Worm (Caenorhabditis elegans) whole organism, L1 larva: Measurements from ENCODE around the gene Y53C12A.3.

ENCODE experiments used
- C16A3.4 ChIP-seq: fragments of 150-350 bp; optimal IDR thresholded peaks from 2 replicates; lab custom pipeline; 2014; ENCODE audit warnings: missing biosample characterization, missing genetic modification characterization
- C34B4.2 ChIP-seq: sonication (generic microtip); optimal IDR thresholded peaks from 2 replicates; lab custom pipeline; 2017; ENCODE audit warnings: mild to moderate bottlenecking, missing genetic modification characterization, missing compliant biosample characterization
- F16B12.6 ChIP-seq: fragments of 150-350 bp; optimal IDR thresholded peaks from 2 replicates; lab custom pipeline; 2014; ENCODE audit warnings: missing biosample characterization, missing genetic modification characterization
- aha-1 ChIP-seq: fragments of 150-350 bp; optimal IDR thresholded peaks from 2 replicates; lab custom pipeline; 2014; ENCODE audit warnings: missing biosample characterization, missing genetic modification characterization
- blmp-1 ChIP-seq: fragments of 150-350 bp; optimal IDR thresholded peaks from 2 replicates; lab custom pipeline; 2014; ENCODE audit warnings: missing biosample characterization, missing genetic modification characterization
- ceh-63 ChIP-seq: fragments of 200-800 bp; sonication (Bioruptor generic); optimal IDR thresholded peaks from 2 replicates; lab custom pipeline; 2018; ENCODE audit warnings: mild to moderate bottlenecking, missing genetic modification characterization, missing compliant biosample characterization
- ceh-8 ChIP-seq: fragments of 200-800 bp; sonication (Bioruptor generic); optimal IDR thresholded peaks from 2 replicates; lab custom pipeline; 2018; ENCODE audit warnings: mild to moderate bottlenecking, missing genetic modification characterization, moderate library complexity, missing compliant biosample characterization
- ceh-82 ChIP-seq, 3 experiments: fragments of 150-350 bp in 1 of 3; sonication (generic microtip) in 2 of 3; optimal IDR thresholded peaks; 2 replicates each; lab custom pipeline; 2014 to 2017; ENCODE audit warnings: missing biosample characterization in 3 of 3, missing genetic modification characterization in 3 of 3
- ceh-90 ChIP-seq: sonication (generic microtip); optimal IDR thresholded peaks from 2 replicates; lab custom pipeline; 2016; ENCODE audit warnings: missing genetic modification characterization, missing compliant biosample characterization
- ces-1 ChIP-seq: fragments of 150-350 bp; optimal IDR thresholded peaks from 2 replicates; lab custom pipeline; 2014; ENCODE audit warnings: missing biosample characterization, missing genetic modification reagents, missing genetic modification characterization
- dsc-1 ChIP-seq: sonication (generic microtip); optimal IDR thresholded peaks from 2 replicates; lab custom pipeline; 2016; ENCODE audit warnings: mild to moderate bottlenecking, missing genetic modification characterization, missing compliant biosample characterization
- efl-3 ChIP-seq: fragments of 200-800 bp; sonication (Bioruptor generic); optimal IDR thresholded peaks from 2 replicates; lab custom pipeline; 2018; ENCODE audit warnings: mild to moderate bottlenecking, missing genetic modification characterization, missing compliant biosample characterization
- egl-13 ChIP-seq: sonication (generic microtip); optimal IDR thresholded peaks from 2 replicates; lab custom pipeline; 2016; ENCODE audit warnings: missing genotype, missing genetic modification reagents, missing genetic modification characterization, missing compliant biosample characterization
- egl-27 ChIP-seq, 2 experiments: fragments of 150-350 bp in 1 of 2; sonication (generic microtip); optimal IDR thresholded peaks; 3 replicates each; lab custom pipeline; 2017 to 2018; ENCODE audit warnings: missing biosample characterization in 2 of 2, missing genetic modification characterization in 2 of 2, missing genetic modification reagents in 2 of 2
- ets-5 ChIP-seq: fragments of 200-800 bp; sonication (Bioruptor generic); IDR thresholded peaks from 2 replicates; pipeline ENCODE4 v1.3.6; 2022; ENCODE audit warnings: missing genetic modification characterization, missing compliant biosample characterization
- fkh-10 ChIP-seq: sonication (generic microtip); optimal IDR thresholded peaks from 2 replicates; lab custom pipeline; 2017; ENCODE audit warnings: missing biosample characterization, missing genetic modification reagents, missing genetic modification characterization
- fkh-4 ChIP-seq: sonication (generic microtip); optimal IDR thresholded peaks from 2 replicates; lab custom pipeline; 2016; ENCODE audit warnings: missing compliant biosample characterization, missing genetic modification characterization, borderline replicate concordance
- fkh-8 ChIP-seq: sonication (generic microtip); optimal IDR thresholded peaks from 2 replicates; lab custom pipeline; 2016; ENCODE audit warnings: mild to moderate bottlenecking, missing genetic modification characterization, missing compliant biosample characterization
- fos-1 ChIP-seq: fragments of 150-350 bp; optimal IDR thresholded peaks from 2 replicates; lab custom pipeline; 2014; ENCODE audit warnings: missing biosample characterization, missing genetic modification characterization
- hlh-17 ChIP-seq: fragments of 200-800 bp; sonication (Bioruptor generic); optimal IDR thresholded peaks from 2 replicates; lab custom pipeline; 2018; ENCODE audit warnings: missing genetic modification characterization, mild to moderate bottlenecking, missing compliant biosample characterization, moderate library complexity, borderline replicate concordance
- hlh-4 ChIP-seq: sonication (generic microtip); optimal IDR thresholded peaks from 2 replicates; lab custom pipeline; 2016; ENCODE audit warnings: mild to moderate bottlenecking, missing genetic modification characterization, missing compliant biosample characterization
- hpl-2 ChIP-seq: fragments of 150-350 bp; optimal IDR thresholded peaks from 2 replicates; lab custom pipeline; 2014; ENCODE audit warnings: missing biosample characterization, missing genetic modification reagents, missing genetic modification characterization
- irx-1 ChIP-seq: sonication (generic microtip); optimal IDR thresholded peaks from 2 replicates; lab custom pipeline; 2016; ENCODE audit warnings: missing genetic modification characterization, missing compliant biosample characterization
- jun-1 ChIP-seq: fragments of 150-350 bp; optimal IDR thresholded peaks from 2 replicates; lab custom pipeline; 2014; ENCODE audit warnings: missing biosample characterization, missing genetic modification reagents, missing genetic modification characterization
- lin-13 ChIP-seq: fragments of 150-350 bp; optimal IDR thresholded peaks from 2 replicates; lab custom pipeline; 2014; ENCODE audit warnings: missing biosample characterization, missing genetic modification reagents, missing genetic modification characterization
- lin-39 ChIP-seq: fragments of 150-350 bp; optimal IDR thresholded peaks from 2 replicates; lab custom pipeline; 2014; ENCODE audit warnings: missing biosample characterization, missing genetic modification reagents, missing genetic modification characterization
- lir-3 ChIP-seq: sonication (generic microtip); optimal IDR thresholded peaks from 2 replicates; lab custom pipeline; 2016; ENCODE audit warnings: mild to moderate bottlenecking, missing genetic modification characterization, moderate library complexity, missing compliant biosample characterization; ENCODE audit not compliant: poor library complexity
- lsy-2 ChIP-seq, 2 experiments: fragments of 150-350 bp; optimal IDR thresholded peaks; 2 replicates each; lab custom pipeline; 2014; ENCODE audit warnings: missing biosample characterization in 2 of 2, missing genetic modification characterization in 2 of 2
- mab-9 ChIP-seq: fragments of 200-800 bp; sonication (Bioruptor generic); IDR thresholded peaks from 2 replicates; pipeline ENCODE4 v1.3.6; 2022; ENCODE audit warnings: missing genetic modification reagents, missing genetic modification characterization, missing compliant biosample characterization
- mef-2 ChIP-seq: fragments of 150-350 bp; optimal IDR thresholded peaks from 2 replicates; lab custom pipeline; 2014; ENCODE audit warnings: missing biosample characterization, missing genetic modification characterization
- mep-1 ChIP-seq: fragments of 150-350 bp; optimal IDR thresholded peaks from 2 replicates; lab custom pipeline; 2014; ENCODE audit warnings: missing biosample characterization, missing genetic modification characterization
- nhr-11 ChIP-seq: fragments of 150-350 bp; optimal IDR thresholded peaks from 2 replicates; lab custom pipeline; 2014; ENCODE audit warnings: missing biosample characterization, missing genetic modification characterization
- nhr-12 ChIP-seq: sonication (generic microtip); optimal IDR thresholded peaks from 2 replicates; lab custom pipeline; 2017; ENCODE audit warnings: missing biosample characterization, missing genetic modification characterization
- nhr-19 ChIP-seq: fragments of 200-800 bp; sonication (Bioruptor generic); conservative IDR thresholded peaks from 2 replicates; pipeline ENCODE4 v1.3.6; 2022; ENCODE audit warnings: missing genetic modification characterization, missing compliant biosample characterization
- nhr-237 ChIP-seq: fragments of 150-350 bp; optimal IDR thresholded peaks from 2 replicates; lab custom pipeline; 2014; ENCODE audit warnings: missing biosample characterization, missing genetic modification characterization
- nhr-77 ChIP-seq: fragments of 150-350 bp; optimal IDR thresholded peaks from 2 replicates; lab custom pipeline; 2014; ENCODE audit warnings: missing biosample characterization, missing genetic modification characterization
- nhr-84 ChIP-seq: sonication (generic microtip); optimal IDR thresholded peaks from 2 replicates; lab custom pipeline; 2017; ENCODE audit warnings: missing biosample characterization, missing genetic modification characterization
- nhr-90 ChIP-seq: sonication (generic microtip); optimal IDR thresholded peaks from 2 replicates; lab custom pipeline; 2016; ENCODE audit warnings: mild to moderate bottlenecking, missing genetic modification characterization, missing compliant biosample characterization; ENCODE audit not compliant: poor library complexity
- pag-3 ChIP-seq: sonication (generic microtip); optimal IDR thresholded peaks from 2 replicates; lab custom pipeline; 2017; ENCODE audit warnings: missing genetic modification characterization, mild to moderate bottlenecking, missing compliant biosample characterization, antibody characterized with exemption, borderline replicate concordance; ENCODE audit not compliant: insufficient read depth
- pax-3 ChIP-seq: fragments of 200-800 bp; sonication (Bioruptor generic); optimal IDR thresholded peaks from 2 replicates; lab custom pipeline; 2018; ENCODE audit warnings: mild to moderate bottlenecking, missing genetic modification characterization, moderate library complexity, missing compliant biosample characterization
- pqm-1 ChIP-seq: sonication (generic microtip); optimal IDR thresholded peaks from 3 replicates; lab custom pipeline; 2017; ENCODE audit warnings: missing biosample characterization, missing genetic modification characterization
- rnt-1 ChIP-seq: sonication (generic microtip); optimal IDR thresholded peaks from 2 replicates; lab custom pipeline; 2016; ENCODE audit warnings: mild to moderate bottlenecking, missing genetic modification characterization, moderate library complexity, missing compliant biosample characterization
- skn-1 ChIP-seq: fragments of 150-350 bp; optimal IDR thresholded peaks from 2 replicates; lab custom pipeline; 2014; ENCODE audit warnings: missing biosample characterization, missing genetic modification characterization
- snu-23 ChIP-seq: sonication (generic microtip); optimal IDR thresholded peaks from 2 replicates; lab custom pipeline; 2016; ENCODE audit warnings: missing genetic modification characterization, missing compliant biosample characterization
- sox-4 ChIP-seq: sonication (generic microtip); optimal IDR thresholded peaks from 2 replicates; lab custom pipeline; 2016; ENCODE audit warnings: missing genetic modification characterization, missing compliant biosample characterization
- swsn-7 ChIP-seq: sonication (generic microtip); optimal IDR thresholded peaks from 2 replicates; lab custom pipeline; 2016; ENCODE audit warnings: missing genetic modification characterization, missing compliant biosample characterization
- tlp-1 ChIP-seq: fragments of 150-350 bp; optimal IDR thresholded peaks from 2 replicates; lab custom pipeline; 2014; ENCODE audit warnings: missing biosample characterization, missing genetic modification characterization
- unc-86 ChIP-seq: sonication (generic microtip); optimal IDR thresholded peaks from 2 replicates; lab custom pipeline; 2016; ENCODE audit warnings: missing genetic modification characterization, missing compliant biosample characterization
- unc-98 ChIP-seq: fragments of 200-800 bp; sonication (Bioruptor generic); IDR thresholded peaks from 2 replicates; pipeline ENCODE4 v1.3.6; 2022; ENCODE audit warnings: missing genetic modification characterization, missing compliant biosample characterization
- xbp-1 ChIP-seq: sonication (generic microtip); optimal IDR thresholded peaks from 2 replicates; lab custom pipeline; 2016; ENCODE audit warnings: missing genetic modification characterization, missing compliant biosample characterization
- zag-1 ChIP-seq: fragments of 150-350 bp; optimal IDR thresholded peaks from 2 replicates; lab custom pipeline; 2014; ENCODE audit warnings: missing biosample characterization, missing genetic modification characterization
- zip-4 ChIP-seq: fragments of 200-800 bp; sonication (Bioruptor generic); optimal IDR thresholded peaks from 2 replicates; lab custom pipeline; 2018; ENCODE audit warnings: mild to moderate bottlenecking, missing genetic modification characterization, moderate library complexity, missing compliant biosample characterization
- ztf-11 ChIP-seq, 2 experiments: sonication (generic microtip); optimal IDR thresholded peaks; 2 replicates each; lab custom pipeline; 2016 to 2017; ENCODE audit warnings: missing genetic modification characterization in 2 of 2, missing biosample characterization in 1 of 2, missing compliant biosample characterization in 1 of 2

Gene Y53C12A.3

ce11 chrII:9706207-9706606, at the start of gene Y53C12A.3:
Y53C12A.3 (minus strand) TSS chrII:9706240.
- TF ChIP-seq ceh-82 (tag; optimal IDR thresholded peaks at IDR 0.05; lab: Kevin White, UChicago) (peak in 1 of 3 experiments; percentile 40), skn-1 (tag; lab: Kevin White, UChicago) (peak; percentile 57), mab-9 (GFP tag; lab: Robert Waterston, UW) (no peak), lsy-2 (tag; optimal IDR thresholded peaks at IDR 0.05; lab: Kevin White, UChicago) (peak; percentile 50 to 81), pax-3 (tag; lab: Kevin White, UChicago) (no peak), fkh-4 (tag; lab: Kevin White, UChicago) (no peak), jun-1 (no peak), blmp-1 (peak; percentile 51), hpl-2 (GFP tag; lab: Kevin White, UChicago) (no peak), lin-39 (tag; lab: Kevin White, UChicago) (no peak), mep-1 (tag; lab: Kevin White, UChicago) (peak; percentile 58), fos-1 (tag; lab: Kevin White, UChicago) (no peak), dsc-1 (tag; lab: Kevin White, UChicago) (no peak), rnt-1 (no peak), lir-3 (no peak), nhr-84 (tag; lab: Kevin White, UChicago) (no peak), hlh-17 (GFP tag; lab: Kevin White, UChicago) (no peak), sox-4 (no peak), zag-1 (tag; lab: Kevin White, UChicago) (no peak), ztf-11 (tag; optimal IDR thresholded peaks at IDR 0.05; lab: Kevin White, UChicago) (no peak), fkh-10 (GFP tag; lab: Kevin White, UChicago) (no peak), lin-13 (no peak), efl-3 (GFP tag; lab: Kevin White, UChicago) (no peak), F16B12.6 (peak; percentile 35), xbp-1 (tag; lab: Kevin White, UChicago) (peak; percentile 43), nhr-237 (tag; lab: Kevin White, UChicago) (no peak), tlp-1 (tag; lab: Kevin White, UChicago) (no peak), aha-1 (tag; lab: Kevin White, UChicago) (no peak), unc-86 (no peak), pag-3 (tag; lab: Kevin White, UChicago) (no peak), ceh-90 (tag; lab: Kevin White, UChicago) (no peak), ceh-8 (GFP tag; lab: Kevin White, UChicago) (no peak), unc-98 (GFP tag; lab: Robert Waterston, UW) (no peak), zip-4 (GFP tag; lab: Kevin White, UChicago) (no peak), ceh-63 (GFP tag; lab: Kevin White, UChicago) (no peak), pqm-1 (no peak), C16A3.4 (tag; lab: Kevin White, UChicago) (peak; percentile 71), hlh-4 (tag; lab: Kevin White, UChicago) (no peak), fkh-8 (no peak), irx-1 (tag; lab: Kevin White, UChicago) (no peak), nhr-11 (tag; lab: Kevin White, UChicago) (no peak), ets-5 (GFP tag; lab: Robert Waterston, UW) (no peak), ces-1 (no peak), nhr-12 (tag; lab: Kevin White, UChicago) (no peak), nhr-19 (GFP tag; lab: Robert Waterston, UW) (no peak), mef-2 (no peak), C34B4.2 (tag; lab: Kevin White, UChicago) (no peak), snu-23 (GFP tag; lab: Kevin White, UChicago) (peak; percentile 46), nhr-90 (tag; lab: Kevin White, UChicago) (no peak), nhr-77 (tag; lab: Kevin White, UChicago) (no peak), egl-27 (tag; optimal IDR thresholded peaks at IDR 0.05; lab: Kevin White, UChicago) (no peak), egl-13 (tag; lab: Kevin White, UChicago) (no peak), swsn-7 (no peak)
